Fruit fly (Drosophila melanogaster) whole organism, adult: ENCODE measurements around the gene Hsp60A.
"Not testable (repeated sequence)": the region's sequence is repeated elsewhere in the genome, so short reads cannot be mapped to it uniquely, and the experiment has no call there.

Experiments used
- CG11617 ChIP-seq: fragments of 200-800 bp; sonication (Bioruptor generic); optimal IDR thresholded peaks from 2 replicates; lab custom pipeline; 2017; ENCODE audit warnings: mild to moderate bottlenecking, missing biosample characterization, missing genetic modification reagents, missing genetic modification characterization
- bab1 ChIP-seq: fragments of 200-800 bp; sonication (Bioruptor generic); optimal IDR thresholded peaks from 3 replicates; lab custom pipeline; 2019; ENCODE audit warnings: missing biosample characterization, mild to moderate bottlenecking, missing genetic modification characterization, moderate library complexity
- cic ChIP-seq: fragments of 200-800 bp; sonication (Bioruptor generic); optimal IDR thresholded peaks from 2 replicates; lab custom pipeline; 2017; ENCODE audit warnings: missing biosample characterization, mild to moderate bottlenecking, missing genetic modification characterization, moderate library complexity
- cnc ChIP-seq, 2 experiments: fragments of >200 bp; optimal IDR thresholded peaks; 2 replicates each; lab custom pipeline; 2017
- kay ChIP-seq: fragments of 200-800 bp; sonication (Bioruptor generic); peaks from one replicate; lab custom pipeline; 2016; ENCODE audit warnings: missing biosample characterization, missing genetic modification characterization, borderline replicate concordance
- pad ChIP-seq: fragments of 200-800 bp; sonication (Bioruptor generic); optimal IDR thresholded peaks from 3 replicates; lab custom pipeline; 2017; ENCODE audit warnings: missing biosample characterization, missing genetic modification characterization, mild to moderate bottlenecking, moderate library complexity, missing genetic modification reagents
- tj ChIP-seq: fragments of 200-800 bp; sonication (Bioruptor generic); optimal IDR thresholded peaks from 3 replicates; lab custom pipeline; 2017; ENCODE audit warnings: missing biosample characterization, mild to moderate bottlenecking, missing genetic modification characterization, moderate library complexity
- toe ChIP-seq: fragments of 200-800 bp; sonication (Bioruptor generic); optimal IDR thresholded peaks from 2 replicates; lab custom pipeline; 2016; ENCODE audit warnings: missing biosample characterization, missing genetic modification characterization

dm6 chrX:11095973-11096372 is 12.3 kb upstream of the Hsp60A start, which contains the start of gene CG42249:
- not testable (repeated sequence) for TF ChIP-seq kay (GFP tag; lab: Kevin White, UChicago); bab1 (GFP tag; lab: Kevin White, UChicago); CG11617 (GFP tag; lab: Kevin White, UChicago); cic (GFP tag; lab: Kevin White, UChicago); pad; toe; tj; cnc (optimal IDR thresholded peaks at IDR 0.05; lab: Kevin White, UChicago)
